Fruit fly (Drosophila melanogaster): ENCODE measurements around the gene CG5676.

The CG5676 gene

dm6 chr2L:10278658-10279057 is 23.0 kb upstream of the CG5676 start, which contains the start of gene Utx (continued):
- TF ChIP-seq hkb (optimal IDR thresholded peaks at IDR 0.05) (no peak), hkb (GFP tag; IDR thresholded peaks at IDR 0.05) (0 out of 2 replicates have a peak, but pooled peaks have one; percentile 18), Poxn (GFP tag; IDR thresholded peaks at IDR 0.05) (no peak), D19B (GFP tag; optimal IDR thresholded peaks at IDR 0.05) (no peak), emc (GFP tag; optimal IDR thresholded peaks at IDR 0.05) (no peak), B-H2 (GFP tag; optimal IDR thresholded peaks at IDR 0.05) (no peak), CG6813 (GFP tag; optimal IDR thresholded peaks at IDR 0.05) (no peak), Atf6 (GFP tag; IDR thresholded peaks at IDR 0.05) (no peak), zf30C (GFP tag; optimal IDR thresholded peaks at IDR 0.05) (no peak), stc (GFP tag; IDR thresholded peaks at IDR 0.05) (no peak), Ptx1 (GFP tag; IDR thresholded peaks at IDR 0.05) (no peak), CG17802 (tag; optimal IDR thresholded peaks at IDR 0.05) (peak; percentile 80), CG13287 (GFP tag; IDR thresholded peaks at IDR 0.05; ENCODE audit: partially characterized antibody) (peak; percentile 84), ttk (GFP tag; IDR thresholded peaks at IDR 0.05) (no peak), Optix (GFP tag; IDR thresholded peaks at IDR 0.05) (no peak), CG3995 (GFP tag; optimal IDR thresholded peaks at IDR 0.05) (peak; percentile 96), Lhr (GFP tag; optimal IDR thresholded peaks at IDR 0.05) (no peak), Hr39 (optimal IDR thresholded peaks at IDR 0.05) (no peak), CG15073 (GFP tag; optimal IDR thresholded peaks at IDR 0.05) (no peak), Taf1 (GFP tag; IDR thresholded peaks at IDR 0.05) (no peak), br (optimal IDR thresholded peaks at IDR 0.05) (no peak), vfl (GFP tag; optimal IDR thresholded peaks at IDR 0.05) (no peak), lov (optimal IDR thresholded peaks at IDR 0.05) (no peak), lov (GFP tag; IDR thresholded peaks at IDR 0.05) (no peak), zen (tag; optimal IDR thresholded peaks at IDR 0.05) (no peak), mld (GFP tag; IDR thresholded peaks at IDR 0.05; ENCODE audit: partially characterized antibody) (peak; percentile 66; the same call in 1 of the 3 replicates), CG6791 (GFP tag; IDR thresholded peaks at IDR 0.05; ENCODE audit: partially characterized antibody) (peak; percentile 91), org-1 (GFP tag; optimal IDR thresholded peaks at IDR 0.05) (no peak), Side (GFP tag; optimal IDR thresholded peaks at IDR 0.05) (no peak), trh (GFP tag; optimal IDR thresholded peaks at IDR 0.05) (no peak), CG17359 (tag; optimal IDR thresholded peaks at IDR 0.05) (no peak), CG13775 (GFP tag; optimal IDR thresholded peaks at IDR 0.05) (no peak), CG10274 (GFP tag; optimal IDR thresholded peaks at IDR 0.05) (no peak), tll (GFP tag; optimal IDR thresholded peaks at IDR 0.05) (no peak), CG12236 (GFP tag; optimal IDR thresholded peaks at IDR 0.05) (no peak), D (optimal IDR thresholded peaks at IDR 0.05) (no peak), D (GFP tag; optimal IDR thresholded peaks at IDR 0.05) (no peak), Bteb2 (GFP tag; optimal IDR thresholded peaks at IDR 0.05) (no peak), Bgb (GFP tag; IDR thresholded peaks at IDR 0.05; ENCODE audit: partially characterized antibody) (peak; percentile 88), unpg (GFP tag; optimal IDR thresholded peaks at IDR 0.05) (no peak), Hsf (GFP tag; optimal IDR thresholded peaks at IDR 0.05) (no peak), CG13123 (GFP tag; optimal IDR thresholded peaks at IDR 0.05) (no peak), CG18599 (GFP tag; optimal IDR thresholded peaks at IDR 0.05) (no peak), sna (GFP tag; IDR thresholded peaks at IDR 0.05; ENCODE audit: partially characterized antibody) (peak; percentile 61; the same call in 1 of the 2 replicates), CG1024 (GFP tag; IDR thresholded peaks at IDR 0.05) (peak; percentile 81), gfzf (GFP tag; optimal IDR thresholded peaks at IDR 0.05) (peak; percentile 25), CG3281 (GFP tag; optimal IDR thresholded peaks at IDR 0.05) (no peak), Gug (GFP tag; IDR thresholded peaks at IDR 0.05) (no peak; the same call in 3 of the 4 replicates), klu (GFP tag; IDR thresholded peaks at IDR 0.05) (no peak), CG10267 (tag; optimal IDR thresholded peaks at IDR 0.05) (peak; percentile 24), CG17568 (GFP tag; optimal IDR thresholded peaks at IDR 0.05) (no peak), Drgx (GFP tag; IDR thresholded peaks at IDR 0.05) (no peak), gce (GFP tag; IDR thresholded peaks at IDR 0.05) (no peak)

Data from whole organism, embryonic.